Worm (Caenorhabditis elegans) whole organism, late embryonic: ENCODE data around the gene C13C4.6.
"Not testable (repeated sequence)": the region's sequence is repeated elsewhere in the genome, so short reads cannot be mapped to it uniquely, and the experiment has no call there.

Experiments used
- Y22D7AL.16 ChIP-seq: sonication (generic microtip); optimal IDR thresholded peaks from 2 replicates; lab custom pipeline; 2016; ENCODE audit warnings: missing genetic modification characterization, missing compliant biosample characterization
- dmd-4 ChIP-seq: sonication (generic microtip); optimal IDR thresholded peaks from 2 replicates; lab custom pipeline; 2016; ENCODE audit warnings: borderline replicate concordance, missing genetic modification characterization, missing compliant biosample characterization
- ets-4 ChIP-seq: sonication (generic microtip); optimal IDR thresholded peaks from 2 replicates; lab custom pipeline; 2016; ENCODE audit warnings: missing genetic modification characterization, missing compliant biosample characterization
- hlh-15 ChIP-seq: sonication (generic microtip); optimal IDR thresholded peaks from 2 replicates; lab custom pipeline; 2016; ENCODE audit warnings: missing genetic modification characterization, missing compliant biosample characterization
- syd-9 ChIP-seq: sonication (generic microtip); optimal IDR thresholded peaks from 2 replicates; lab custom pipeline; 2016; ENCODE audit warnings: mild to moderate bottlenecking, missing genetic modification characterization, moderate library complexity, missing compliant biosample characterization

DNA sequence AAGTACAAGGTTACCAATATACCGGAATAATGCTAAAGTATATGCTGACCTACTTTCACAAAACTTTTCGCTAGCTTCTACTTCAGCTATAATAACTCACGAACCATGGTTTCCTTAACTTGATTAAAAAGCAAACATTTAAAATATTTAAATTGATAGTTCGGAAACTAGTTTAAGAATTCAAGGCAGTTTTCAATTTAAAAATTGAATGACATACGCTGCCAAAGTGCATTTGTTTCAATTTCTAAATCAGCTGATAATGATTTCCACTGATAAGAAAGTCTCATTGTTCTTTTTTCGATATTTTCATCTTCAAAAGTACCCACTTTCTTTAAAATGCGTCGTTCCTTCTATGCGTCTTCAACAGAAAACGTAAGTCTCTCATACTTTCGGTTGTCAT, 9.8 kb downstream of the C13C4.6 start, which contains the start of gene enpp-1:
- TF ChIP-seq dmd-4, hlh-15, ets-4, syd-9, Y22D7AL.16 (tag; lab: Kevin White, UChicago): not testable (repeated sequence)
